Fruit fly (Drosophila melanogaster): ENCODE results near the gene Lsm12a.

Gene Lsm12a

DNA sequence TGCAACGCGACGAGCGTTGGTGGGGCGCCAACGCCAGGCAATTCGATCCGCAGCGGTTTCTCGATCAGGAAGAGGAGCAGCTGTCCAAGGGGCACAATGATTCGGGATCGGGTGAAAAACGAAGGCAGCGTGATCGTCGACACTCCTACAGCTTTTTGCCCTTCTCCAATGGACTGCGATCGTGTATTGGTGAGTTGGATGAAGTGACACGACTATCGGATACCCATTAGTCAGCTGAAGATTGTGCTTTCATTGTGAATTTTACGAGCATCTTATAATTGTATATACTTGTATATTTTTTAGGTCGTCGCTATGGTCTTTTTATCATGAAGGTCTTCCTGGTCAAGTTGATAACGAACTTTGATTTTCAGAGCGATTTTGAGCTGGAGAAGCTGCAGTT lies 16.3 kb downstream of the Lsm12a start:
- peak; percentile 60 for TF ChIP-seq svp (GFP tag)
- TF ChIP-seq dac (GFP tag; optimal IDR thresholded peaks at IDR 0.05) = no peak

DNA sequence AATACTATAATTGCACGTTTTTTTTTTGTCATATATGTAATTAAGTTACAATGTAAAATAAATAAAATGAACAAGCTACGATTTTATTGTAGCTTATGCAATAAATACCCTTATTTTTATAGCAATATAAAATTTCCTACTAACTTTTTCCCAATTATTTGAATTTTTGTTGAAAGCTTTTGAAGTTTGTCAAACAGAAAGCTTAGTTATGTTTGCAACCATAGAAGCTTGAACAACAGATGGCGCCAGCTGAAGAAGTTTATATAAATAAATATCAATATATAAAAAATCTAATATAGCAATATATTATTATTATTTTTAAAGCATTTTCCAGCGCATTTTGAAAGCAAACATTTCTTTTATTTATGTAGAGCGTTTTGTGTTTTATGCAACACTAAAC lies 16.8 kb downstream of the Lsm12a start:
- TF ChIP-seq Eip78C (GFP tag) (no peak), CG32006 (GFP tag; optimal IDR thresholded peaks at IDR 0.05) (no peak), achi (GFP tag; optimal IDR thresholded peaks at IDR 0.05) (no peak), fd85E (GFP tag; optimal IDR thresholded peaks at IDR 0.05) (no peak), Lpt (GFP tag; optimal IDR thresholded peaks at IDR 0.05) (no peak), CG3032 (tag; optimal IDR thresholded peaks at IDR 0.05) (no peak), Gug (GFP tag; IDR thresholded peaks at IDR 0.05) (no peak), vri (GFP tag; optimal IDR thresholded peaks at IDR 0.05) (no peak), Hr39 (GFP tag; optimal IDR thresholded peaks at IDR 0.05) (no peak)

- no peak for TF ChIP-seq Sox102F (GFP tag; optimal IDR thresholded peaks at IDR 0.05)
- TF ChIP-seq CG3919 (GFP tag; optimal IDR thresholded peaks at IDR 0.05) = no peak
- TF ChIP-seq CG16779 (tag; optimal IDR thresholded peaks at IDR 0.05) = no peak
- no peak for TF ChIP-seq cyc (GFP tag; optimal IDR thresholded peaks at IDR 0.05)
- no peak for TF ChIP-seq CG10669 (GFP tag; optimal IDR thresholded peaks at IDR 0.05)
- TF ChIP-seq CG34406 (GFP tag; optimal IDR thresholded peaks at IDR 0.05) = no peak
- TF ChIP-seq achi (GFP tag; optimal IDR thresholded peaks at IDR 0.05) = no peak
- TF ChIP-seq Met (GFP tag; optimal IDR thresholded peaks at IDR 0.05) = no peak
- TF ChIP-seq CG8119 (GFP tag; IDR thresholded peaks at IDR 0.05) = no peak
- TF ChIP-seq Gug (GFP tag; IDR thresholded peaks at IDR 0.05) = no peak
- no peak for TF ChIP-seq Sox15 (GFP tag; optimal IDR thresholded peaks at IDR 0.05)
- no peak for TF ChIP-seq CG4318 (GFP tag; optimal IDR thresholded peaks at IDR 0.05)
- TF ChIP-seq CG6792 (GFP tag; optimal IDR thresholded peaks at IDR 0.05) = no peak
- TF ChIP-seq CG8319 (GFP tag; optimal IDR thresholded peaks at IDR 0.05) = no peak
- no peak for TF ChIP-seq CG11902 (GFP tag; optimal IDR thresholded peaks at IDR 0.05)
- TF ChIP-seq Blimp-1 (GFP tag; optimal IDR thresholded peaks at IDR 0.05) = no peak
- no peak for TF ChIP-seq svp (GFP tag)
- TF ChIP-seq CG11762 (GFP tag; optimal IDR thresholded peaks at IDR 0.05; ENCODE audit: insufficient read depth) = no peak
- TF ChIP-seq dsx (GFP tag; optimal IDR thresholded peaks at IDR 0.05; ENCODE audit: poor library complexity, severe bottlenecking) = no peak
Observed at dm6 chrX:12043398-12043797, 25.0 kb downstream of the Lsm12a start, which contains the start of gene Ten-a. Gene Ten-a (plus strand): TSS chrX:12043698.

DNA sequence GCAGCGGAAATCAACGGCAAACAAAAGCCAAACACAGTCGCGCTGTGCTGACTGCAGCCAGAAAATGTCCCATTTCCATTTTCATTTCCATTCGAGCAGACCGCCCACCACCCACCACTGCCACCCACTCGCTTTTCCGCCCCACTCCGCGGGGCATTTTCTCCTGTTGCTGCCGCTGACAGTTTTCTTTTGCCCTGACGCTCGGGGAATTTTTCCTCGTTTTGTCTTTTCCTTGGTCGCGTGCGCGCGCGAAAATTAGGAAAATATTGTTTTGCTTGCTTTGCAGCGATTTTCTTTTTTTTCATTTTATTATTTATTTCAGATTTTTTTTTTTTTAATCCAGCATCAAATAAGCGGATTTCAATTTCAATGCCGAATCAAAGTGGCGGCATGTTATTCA lies 31.9 kb downstream of the Lsm12a start:
- TF ChIP-seq fd85E (GFP tag; optimal IDR thresholded peaks at IDR 0.05) (no peak), Sox15 (GFP tag; optimal IDR thresholded peaks at IDR 0.05) (no peak), CG9139 (GFP tag; optimal IDR thresholded peaks at IDR 0.05) (no peak), Hr39 (GFP tag; optimal IDR thresholded peaks at IDR 0.05) (no peak), topi (GFP tag; optimal IDR thresholded peaks at IDR 0.05) (no peak), achi (GFP tag; optimal IDR thresholded peaks at IDR 0.05) (no peak), Hr38 (GFP tag; optimal IDR thresholded peaks at IDR 0.05) (no peak), Eip78C (GFP tag) (no peak), Blimp-1 (GFP tag; optimal IDR thresholded peaks at IDR 0.05) (no peak)

- no peak for TF ChIP-seq fkh (GFP tag; optimal IDR thresholded peaks at IDR 0.05)
- no peak for TF ChIP-seq CG32006 (GFP tag; optimal IDR thresholded peaks at IDR 0.05)
- TF ChIP-seq CG6792 (GFP tag; optimal IDR thresholded peaks at IDR 0.05) = no peak
- TF ChIP-seq spab (GFP tag; optimal IDR thresholded peaks at IDR 0.05) = no peak
- no peak for TF ChIP-seq vri (GFP tag; optimal IDR thresholded peaks at IDR 0.05)
- no peak for TF ChIP-seq Sox14 (GFP tag; optimal IDR thresholded peaks at IDR 0.05)
- no peak for TF ChIP-seq Gug (GFP tag; IDR thresholded peaks at IDR 0.05)
- no peak for TF ChIP-seq dsx (GFP tag; optimal IDR thresholded peaks at IDR 0.05; ENCODE audit: poor library complexity, severe bottlenecking)
- TF ChIP-seq Eip78C (GFP tag) = no peak
- TF ChIP-seq fd85E (GFP tag; optimal IDR thresholded peaks at IDR 0.05) = no peak
Observed at dm6 chrX:12056535-12056934, 38.1 kb downstream of the Lsm12a start, which contains the start of gene Uch-L5R. Gene Uch-L5R (minus strand): TSS chrX:12056635.
